Fruit fly (Drosophila melanogaster) whole organism, wandering third instar larva: ENCODE data around the gene CG7695.

ENCODE experiments used
- CG9705 ChIP-seq: fragments of 200-800 bp; sonication (Bioruptor generic); optimal IDR thresholded peaks from 2 replicates; lab custom pipeline; 2018; ENCODE audit warnings: missing biosample characterization, mild to moderate bottlenecking, missing genetic modification characterization
- Dfd ChIP-seq: fragments of >200 bp; optimal IDR thresholded peaks from 2 replicates; lab custom pipeline; 2017; ENCODE audit warnings: missing biosample characterization, missing genetic modification characterization
- Dif ChIP-seq: fragments of 200-275, 200-300 bp; sonication (Bioruptor generic); optimal IDR thresholded peaks from 2 replicates; lab custom pipeline; 2018; ENCODE audit warnings: missing biosample characterization, missing genetic modification characterization; ENCODE audit not compliant: partially characterized antibody
- Hnf4 ChIP-seq: fragments of 200-800 bp; sonication (Bioruptor generic); optimal IDR thresholded peaks from 2 replicates; lab custom pipeline; 2016; ENCODE audit warnings: missing biosample characterization, mild to moderate bottlenecking, missing genetic modification characterization
- OdsH ChIP-seq: fragments of 200-800 bp; sonication (Bioruptor generic); optimal IDR thresholded peaks from 2 replicates; lab custom pipeline; 2016; ENCODE audit warnings: missing biosample characterization, mild to moderate bottlenecking, missing genetic modification characterization
- brk ChIP-seq: fragments of 200-800 bp; sonication (Bioruptor generic); optimal IDR thresholded peaks from 2 replicates; lab custom pipeline; 2016; ENCODE audit warnings: missing biosample characterization, mild to moderate bottlenecking, missing genetic modification characterization
- dsf ChIP-seq: sonication (Bioruptor generic); optimal IDR thresholded peaks from 2 replicates; lab custom pipeline; 2016; ENCODE audit warnings: missing biosample characterization, missing genetic modification characterization, borderline replicate concordance
- lola ChIP-seq: fragments of >200 bp; optimal IDR thresholded peaks from 2 replicates; lab custom pipeline; 2017; ENCODE audit warnings: missing biosample characterization, missing genetic modification characterization
- pan ChIP-seq: fragments of >200 bp; optimal IDR thresholded peaks from 2 replicates; lab custom pipeline; 2017

dm6 chr3R:18590754-18591153 is 26.6 kb downstream of the CG7695 start, which contains the start of gene qin:
- no peak for TF ChIP-seq brk
- no peak for TF ChIP-seq lola
- TF ChIP-seq Dfd (GFP tag; lab: Kevin White, UChicago) = no peak
- TF ChIP-seq CG9705 (GFP tag; lab: Kevin White, UChicago) = no peak
- TF ChIP-seq dsf (GFP tag; lab: Kevin White, UChicago) = no peak
- TF ChIP-seq pan (lab: Kevin White, UChicago) = no peak
- no peak for TF ChIP-seq Dif (GFP tag; lab: Kevin White, UChicago)
- TF ChIP-seq OdsH (GFP tag; lab: Kevin White, UChicago) = no peak
- no peak for TF ChIP-seq Hnf4
